Fruit fly (Drosophila melanogaster) S2 (cell line): ENCODE results near the gene RpL13A.

Source experiments
- CG8478 ChIP-seq: fragments of >200 bp; optimal IDR thresholded peaks from 2 replicates; lab custom pipeline; 2018
- CTCF ChIP-seq, 2 experiments: fragments of >200 bp; optimal IDR thresholded peaks; 2 replicates each; lab custom pipeline; 2018

DNA sequence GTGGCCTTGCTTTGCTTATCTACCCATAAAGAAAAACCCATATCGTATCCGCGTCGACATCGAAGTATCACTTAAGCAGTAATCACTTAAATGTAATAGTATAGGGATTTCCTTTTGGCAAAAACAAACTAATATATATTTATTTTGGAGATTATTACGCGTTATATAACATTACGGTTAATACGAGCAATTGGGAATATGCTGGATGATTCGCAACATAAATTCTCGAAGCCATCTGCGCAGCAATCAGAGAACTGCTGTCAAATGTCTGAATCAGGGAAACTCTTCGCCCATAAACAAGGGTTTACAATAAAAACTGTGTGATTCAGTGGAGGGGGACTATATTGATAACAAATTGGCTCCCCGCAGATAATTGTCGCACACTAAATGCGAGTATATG, 13.6 kb upstream of the RpL13A start:
- no peak for TF ChIP-seq CTCF (optimal IDR thresholded peaks at IDR 0.05; lab: Kevin White, UChicago)
- TF ChIP-seq CG8478 (lab: Kevin White, UChicago) = no peak
